Fruit fly (Drosophila melanogaster) whole organism, embryonic: ENCODE measurements around the gene CG44044.

Experiments used
- Asciz ChIP-seq: fragments of 200-800 bp; sonication (Bioruptor generic); optimal IDR thresholded peaks from 2 replicates; lab custom pipeline; 2017; ENCODE audit warnings: missing biosample characterization, mild to moderate bottlenecking, missing genetic modification characterization, missing genetic modification reagents
- Atf-2 ChIP-seq: fragments of 200-800 bp; sonication (Bioruptor generic); optimal IDR thresholded peaks from 2 replicates; lab custom pipeline; 2016; ENCODE audit warnings: missing biosample characterization, missing genetic modification characterization
- CG10543 ChIP-seq: fragments of 200-800 bp; sonication (Bioruptor generic); optimal IDR thresholded peaks from 3 replicates; lab custom pipeline; 2017; ENCODE audit warnings: missing biosample characterization, mild to moderate bottlenecking, missing genetic modification characterization, moderate library complexity
- CG11398 ChIP-seq: fragments of 200-800 bp; sonication (Bioruptor generic); optimal IDR thresholded peaks from 2 replicates; lab custom pipeline; 2016; ENCODE audit warnings: missing biosample characterization, missing genetic modification characterization
- CG11456 ChIP-seq: fragments of 200-800 bp; sonication (Bioruptor generic); IDR thresholded peaks from 3 replicates; pipeline ENCODE4 v1.3.6; 2022; ENCODE audit warnings: missing biosample characterization, missing genetic modification characterization
- CG11695 ChIP-seq: fragments of 200-800 bp; sonication (Bioruptor generic); IDR thresholded peaks from 3 replicates; pipeline ENCODE4 v1.3.6; 2022; ENCODE audit warnings: missing biosample characterization, missing genetic modification characterization
- CG12391 ChIP-seq: fragments of 200-800 bp; sonication (Bioruptor generic); optimal IDR thresholded peaks from 3 replicates; lab custom pipeline; 2018; ENCODE audit warnings: missing biosample characterization, mild to moderate bottlenecking, missing genetic modification characterization, moderate library complexity
- CG13123 ChIP-seq: fragments of 200-800 bp; sonication (Bioruptor generic); optimal IDR thresholded peaks from 2 replicates; lab custom pipeline; 2016; ENCODE audit warnings: missing biosample characterization, missing genetic modification characterization
- CG13775 ChIP-seq: fragments of 200-800 bp; sonication (Bioruptor generic); optimal IDR thresholded peaks from 3 replicates; lab custom pipeline; 2017; ENCODE audit warnings: missing biosample characterization, mild to moderate bottlenecking, missing genetic modification characterization
- CG14860 ChIP-seq: fragments of 200-800 bp; sonication (Bioruptor generic); IDR thresholded peaks from 3 replicates; pipeline ENCODE4 v1.3.6; 2022; ENCODE audit warnings: missing biosample characterization, missing genetic modification characterization; ENCODE audit not compliant: partially characterized antibody
- CG15696 ChIP-seq: fragments of 200-800 bp; sonication (Bioruptor generic); optimal IDR thresholded peaks from 2 replicates; lab custom pipeline; 2019; ENCODE audit warnings: missing biosample characterization, mild to moderate bottlenecking, missing genetic modification characterization, moderate library complexity
- CG16815 ChIP-seq: fragments of 200-800 bp; sonication (Bioruptor generic); optimal IDR thresholded peaks from 3 replicates; lab custom pipeline; 2017; ENCODE audit warnings: missing biosample characterization, mild to moderate bottlenecking, missing genetic modification characterization
- CG2712 ChIP-seq: fragments of 200-800 bp; optimal IDR thresholded peaks from 3 replicates; lab custom pipeline; 2019; ENCODE audit warnings: missing biosample characterization, mild to moderate bottlenecking, missing genetic modification characterization, moderate library complexity
- CG32532 ChIP-seq: fragments of 200-800 bp; sonication (Bioruptor generic); IDR thresholded peaks from 2 replicates; pipeline ENCODE4 v1.3.6; 2022; ENCODE audit warnings: missing biosample characterization, missing genetic modification characterization
- CG34224 ChIP-seq: fragments of 200-800 bp; sonication (Bioruptor generic); IDR thresholded peaks from 3 replicates; pipeline ENCODE4 v1.3.6; 2022; ENCODE audit warnings: missing biosample characterization, missing genetic modification characterization; ENCODE audit not compliant: partially characterized antibody
- CG4404 ChIP-seq: fragments of 200-800 bp; sonication (Bioruptor generic); IDR thresholded peaks from 2 replicates; pipeline ENCODE4 v1.3.6; 2022; ENCODE audit warnings: missing biosample characterization, missing genetic modification characterization
- CG4854 ChIP-seq: fragments of 200-800 bp; sonication (Bioruptor generic); optimal IDR thresholded peaks from 2 replicates; lab custom pipeline; 2016; ENCODE audit warnings: missing biosample characterization, missing genetic modification characterization, inconsistent platforms
- CG6654 ChIP-seq: fragments of 200-800 bp; sonication (Bioruptor generic); optimal IDR thresholded peaks from 2 replicates; lab custom pipeline; 2017; ENCODE audit warnings: missing biosample characterization, mild to moderate bottlenecking, missing genetic modification characterization
- CG6813 ChIP-seq: fragments of 200-800 bp; sonication (Bioruptor generic); optimal IDR thresholded peaks from 2 replicates; lab custom pipeline; 2017; ENCODE audit warnings: missing biosample characterization, missing genetic modification characterization, mild to moderate bottlenecking, moderate library complexity, missing genetic modification reagents
- CG7839 ChIP-seq: fragments of 200-800 bp; sonication (Bioruptor generic); optimal IDR thresholded peaks from 3 replicates; lab custom pipeline; 2018; ENCODE audit warnings: missing biosample characterization, mild to moderate bottlenecking, missing genetic modification characterization, moderate library complexity
- CG9876 ChIP-seq: fragments of 200-800 bp; sonication (Bioruptor generic); optimal IDR thresholded peaks from 2 replicates; lab custom pipeline; 2016; ENCODE audit warnings: missing biosample characterization, missing genetic modification characterization
- Dip2 ChIP-seq: fragments of 200-800 bp; sonication (Bioruptor generic); IDR thresholded peaks from 2 replicates; pipeline ENCODE4 v1.3.6; 2022; ENCODE audit warnings: missing biosample characterization, missing genetic modification characterization
- Kr ChIP-seq: fragments of 200-800 bp; sonication (Bioruptor generic); optimal IDR thresholded peaks from 2 replicates; lab custom pipeline; 2017; ENCODE audit warnings: missing biosample characterization, mild to moderate bottlenecking, missing genetic modification characterization
- Lhr ChIP-seq: fragments of 200-800 bp; sonication (Bioruptor generic); optimal IDR thresholded peaks from 3 replicates; lab custom pipeline; 2017; ENCODE audit warnings: mild to moderate bottlenecking, missing biosample characterization, missing genetic modification reagents, missing genetic modification characterization
- Mes4 ChIP-seq: fragments of 200-800 bp; sonication (Bioruptor generic); optimal IDR thresholded peaks from 2 replicates; lab custom pipeline; 2016; ENCODE audit warnings: missing biosample characterization, missing genetic modification characterization
- NFAT ChIP-seq: fragments of 200-800 bp; sonication (Bioruptor generic); IDR thresholded peaks from 2 replicates; pipeline ENCODE4 v1.3.6; 2022; ENCODE audit warnings: missing biosample characterization, missing genetic modification characterization
- PHDP ChIP-seq: fragments of 200-800 bp; sonication (Bioruptor generic); optimal IDR thresholded peaks from 3 replicates; lab custom pipeline; 2018; ENCODE audit warnings: missing biosample characterization, mild to moderate bottlenecking, missing genetic modification characterization, moderate library complexity
- Pdp1 ChIP-seq, 2 experiments: fragments of 200-800 bp; sonication (Bioruptor generic); optimal IDR thresholded peaks; 3 replicates each; lab custom pipeline; 2016; ENCODE audit warnings: missing biosample characterization in 2 of 2, missing genetic modification characterization in 2 of 2, mild to moderate bottlenecking in 1 of 2, moderate library complexity in 1 of 2
- Sry-β ChIP-seq: fragments of 200-800 bp; sonication (Bioruptor generic); optimal IDR thresholded peaks from 2 replicates; lab custom pipeline; 2018; ENCODE audit warnings: missing biosample characterization, mild to moderate bottlenecking, missing genetic modification characterization, moderate library complexity
- Ssrp ChIP-seq: fragments of 200-800 bp; sonication (Bioruptor generic); optimal IDR thresholded peaks from 2 replicates; lab custom pipeline; 2018; ENCODE audit warnings: missing biosample characterization, mild to moderate bottlenecking, missing genetic modification characterization, moderate library complexity
- Taf1 ChIP-seq: fragments of 200-800 bp; sonication (Bioruptor generic); IDR thresholded peaks from 2 replicates; pipeline ENCODE4 v1.3.6; 2022; ENCODE audit warnings: missing biosample characterization, missing genetic modification characterization
- ab ChIP-seq: fragments of 200-800 bp; sonication (Bioruptor generic); optimal IDR thresholded peaks from 2 replicates; lab custom pipeline; 2016; ENCODE audit warnings: missing biosample characterization, missing genetic modification characterization
- ash1 ChIP-seq: fragments of 200-800 bp; sonication (Bioruptor generic); optimal IDR thresholded peaks from 2 replicates; lab custom pipeline; 2018; ENCODE audit warnings: missing biosample characterization, mild to moderate bottlenecking, missing genetic modification characterization
- btn ChIP-seq: fragments of 200-800 bp; sonication (Bioruptor generic); optimal IDR thresholded peaks from 2 replicates; lab custom pipeline; 2016; ENCODE audit warnings: missing biosample characterization, missing genetic modification characterization
- dan ChIP-seq: fragments of 200-800 bp; sonication (Bioruptor generic); IDR thresholded peaks from 2 replicates; pipeline ENCODE4 v1.3.6; 2022; ENCODE audit warnings: missing biosample characterization, missing genetic modification characterization
- fd3F ChIP-seq: fragments of 200-800 bp; sonication (Bioruptor generic); optimal IDR thresholded peaks from 2 replicates; lab custom pipeline; 2018; ENCODE audit warnings: missing biosample characterization, mild to moderate bottlenecking, missing genetic modification characterization, moderate library complexity
- inv ChIP-seq: fragments of 200-800 bp; sonication (Bioruptor generic); IDR thresholded peaks from 2 replicates; pipeline ENCODE4 v1.3.6; 2022; ENCODE audit warnings: missing biosample characterization, missing genetic modification characterization; ENCODE audit not compliant: partially characterized antibody
- knrl ChIP-seq: fragments of 200-800 bp; sonication (Bioruptor generic); IDR thresholded peaks from 3 replicates; pipeline ENCODE4 v1.3.6; 2022; ENCODE audit warnings: missing biosample characterization, missing genetic modification characterization; ENCODE audit not compliant: partially characterized antibody
- mam ChIP-seq: fragments of 200-800 bp; sonication (Bioruptor generic); optimal IDR thresholded peaks from 3 replicates; lab custom pipeline; 2016; ENCODE audit warnings: missing biosample characterization, missing genetic modification characterization
- nau ChIP-seq: fragments of 200-800 bp; sonication (Bioruptor generic); optimal IDR thresholded peaks from 3 replicates; lab custom pipeline; 2017; ENCODE audit warnings: missing biosample characterization, mild to moderate bottlenecking, missing genetic modification characterization, missing genetic modification reagents
- prd ChIP-seq, 3 experiments: fragments of >200 bp in 2 of 3; fragments of 200-800 bp in 1 of 3; sonication (Bioruptor generic) in 1 of 3; optimal IDR thresholded peaks in 2 of 3; IDR thresholded peaks in 1 of 3; 2 replicates in 2 of 3; 3 replicates in 1 of 3; pipeline versions ENCODE4 v1.3.6 to Lab custom; 2017 to 2022; ENCODE audit warnings: missing biosample characterization in 1 of 3, missing genetic modification characterization in 1 of 3
- pzg ChIP-seq: fragments of 200-800 bp; sonication (Bioruptor generic); optimal IDR thresholded peaks from 3 replicates; lab custom pipeline; 2018; ENCODE audit warnings: missing biosample characterization, mild to moderate bottlenecking, missing genetic modification characterization, moderate library complexity
- slp2 ChIP-seq: fragments of 200-800 bp; sonication (Bioruptor generic); optimal IDR thresholded peaks from 2 replicates; lab custom pipeline; 2016; ENCODE audit warnings: missing biosample characterization, missing genetic modification characterization
- tin ChIP-seq: fragments of 200-800 bp; sonication (Bioruptor generic); optimal IDR thresholded peaks from 3 replicates; lab custom pipeline; 2016; ENCODE audit warnings: missing biosample characterization, missing genetic modification characterization
- tio ChIP-seq: fragments of 200-800 bp; sonication (Bioruptor generic); optimal IDR thresholded peaks from 2 replicates; lab custom pipeline; 2017; ENCODE audit warnings: missing biosample characterization, missing genetic modification characterization, inconsistent platforms
- toy ChIP-seq: fragments of 200-800 bp; sonication (Bioruptor generic); IDR thresholded peaks from 2 replicates; pipeline ENCODE4 v1.3.6; 2022; ENCODE audit warnings: missing biosample characterization, missing genetic modification characterization

Gene CG44044

DNA sequence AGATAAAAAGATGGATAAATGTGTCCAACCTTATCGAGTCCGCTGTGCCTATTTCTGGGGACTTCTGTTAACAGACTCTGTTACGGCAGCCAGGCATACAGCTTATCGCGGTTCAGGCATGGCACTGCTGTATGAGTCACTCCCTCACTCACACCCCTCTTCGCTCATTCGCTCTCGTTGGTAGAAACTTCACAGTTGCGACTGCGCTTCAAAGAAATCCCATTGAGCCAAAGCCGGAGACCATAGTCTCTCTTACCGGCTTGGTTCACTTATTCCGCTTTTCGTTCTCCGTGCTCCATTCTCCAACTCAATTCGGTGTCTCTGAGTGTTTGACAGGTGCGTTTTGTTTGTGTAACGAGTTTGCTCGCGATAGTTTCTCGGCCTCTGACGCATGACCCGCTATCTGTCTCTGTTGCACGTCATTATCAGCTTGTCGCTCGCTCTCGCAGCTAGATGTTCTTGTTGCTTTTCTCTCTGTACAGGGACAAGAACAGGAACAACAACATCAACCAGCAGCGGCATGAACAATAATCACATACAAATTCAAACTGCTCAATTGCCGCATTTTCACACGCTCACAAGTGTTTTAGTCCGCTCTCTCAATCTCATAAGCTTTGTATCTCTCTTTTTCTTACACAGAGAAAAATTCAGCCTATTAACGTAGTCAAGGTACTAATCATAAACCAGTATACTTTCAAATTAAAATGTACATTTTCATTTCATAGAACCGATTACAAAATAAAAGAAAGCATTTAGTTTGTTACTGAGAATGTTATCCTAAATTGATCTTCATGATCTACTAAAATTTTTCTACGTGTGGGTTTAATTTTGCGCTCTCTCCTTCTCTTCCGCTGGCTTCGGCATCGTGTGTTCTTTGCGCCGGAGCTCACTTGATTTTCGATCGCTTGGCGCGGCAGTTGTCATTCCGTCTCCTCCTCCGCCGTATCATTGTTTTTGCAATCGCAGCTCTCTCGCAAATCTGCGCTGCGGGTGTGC, 41.3 kb upstream of the CG44044 start (continued):
- TF ChIP-seq CG7839 (tag; lab: Kevin White, UChicago): peak; percentile 100
- no peak for TF ChIP-seq inv (GFP tag; lab: Robert Waterston, UW)
- peak; percentile 92 for TF ChIP-seq ash1 (GFP tag; lab: Kevin White, UChicago)
- peak; percentile 98 for TF ChIP-seq CG9876 (GFP tag; lab: Kevin White, UChicago)
- TF ChIP-seq NFAT (GFP tag; lab: Robert Waterston, UW): peak; percentile 99
- peak; percentile 99 for TF ChIP-seq Atf-2 (GFP tag; lab: Kevin White, UChicago)
- TF ChIP-seq nau: peak; percentile 98
- peak; percentile 99 for TF ChIP-seq CG11456
- TF ChIP-seq CG14860 (GFP tag; lab: Robert Waterston, UW): no peak
- TF ChIP-seq Pdp1 (GFP tag; optimal IDR thresholded peaks at IDR 0.05; lab: Kevin White, UChicago): peak; percentile 99
- TF ChIP-seq CG11398 (GFP tag; lab: Kevin White, UChicago): peak; percentile 99
- peak; percentile 98 for TF ChIP-seq Lhr (GFP tag; lab: Kevin White, UChicago)
- peak; percentile 99 for TF ChIP-seq CG4404 (GFP tag; lab: Robert Waterston, UW)
- TF ChIP-seq btn (GFP tag; lab: Kevin White, UChicago): peak; percentile 98
- TF ChIP-seq CG34224 (GFP tag; lab: Robert Waterston, UW): peak; percentile 22; the same call in 1 of the 3 replicates
- TF ChIP-seq Taf1 (GFP tag; lab: Robert Waterston, UW): peak; percentile 98
- peak; percentile 99 for TF ChIP-seq CG13775 (GFP tag; lab: Kevin White, UChicago)
- peak; percentile 99 for TF ChIP-seq CG15696 (tag; lab: Kevin White, UChicago)
- peak; percentile 99 for TF ChIP-seq slp2 (GFP tag; lab: Kevin White, UChicago)
- peak; percentile 98 for TF ChIP-seq CG10543 (GFP tag; lab: Kevin White, UChicago)
- peak; percentile 100 for TF ChIP-seq CG11695 (GFP tag; lab: Robert Waterston, UW)
- peak; percentile 100 for TF ChIP-seq CG12391 (tag; lab: Kevin White, UChicago)
- peak; percentile 99 for TF ChIP-seq CG6813
- TF ChIP-seq ab: peak; percentile 98
- TF ChIP-seq Mes4 (GFP tag; lab: Kevin White, UChicago): peak; percentile 99
- TF ChIP-seq tio (GFP tag; lab: Kevin White, UChicago): peak; percentile 99
- peak; percentile 66 for TF ChIP-seq Sry-β
- TF ChIP-seq CG32532 (GFP tag; lab: Robert Waterston, UW): peak; percentile 99
- TF ChIP-seq CG6654 (GFP tag; lab: Kevin White, UChicago): peak; percentile 79
- peak; percentile 99 for TF ChIP-seq tin (GFP tag; lab: Kevin White, UChicago)
- peak; percentile 84 for TF ChIP-seq Kr (GFP tag; lab: Kevin White, UChicago)
- TF ChIP-seq mam: peak; percentile 99
- TF ChIP-seq dan (GFP tag; lab: Robert Waterston, UW): no peak; the same call in 1 of the 2 replicates
- TF ChIP-seq toy (GFP tag; lab: Robert Waterston, UW): peak; percentile 98
- TF ChIP-seq prd (optimal IDR thresholded peaks at IDR 0.05; lab: Kevin White, UChicago): no peak
- TF ChIP-seq prd (GFP tag; IDR thresholded peaks at IDR 0.05; lab: Robert Waterston, UW): peak; percentile 100
- TF ChIP-seq pzg (GFP tag; lab: Kevin White, UChicago): peak; percentile 28
- peak; percentile 98 for TF ChIP-seq CG4854
- peak; percentile 99 for TF ChIP-seq Ssrp (tag; lab: Kevin White, UChicago)
- TF ChIP-seq CG16815 (GFP tag; lab: Kevin White, UChicago): peak; percentile 99
- peak; percentile 80; the same call in 1 of the 2 replicates for TF ChIP-seq Dip2
- peak; percentile 100 for TF ChIP-seq CG2712 (tag; lab: Kevin White, UChicago)
- TF ChIP-seq CG13123: peak; percentile 99
- peak; percentile 99 for TF ChIP-seq fd3F
- TF ChIP-seq Asciz (GFP tag; lab: Kevin White, UChicago): peak; percentile 99
- TF ChIP-seq PHDP (tag; lab: Kevin White, UChicago): peak; percentile 100
- TF ChIP-seq knrl: no peak
